Fruit fly (Drosophila melanogaster) whole organism, embryonic: Measurements from ENCODE around the gene dia.

ENCODE experiments used
- B-H1 ChIP-seq: fragments of 200-800 bp; sonication (Bioruptor generic); IDR thresholded peaks from 3 replicates; pipeline ENCODE4 v1.3.6; 2022; ENCODE audit warnings: missing biosample characterization, missing genetic modification characterization
- CG11398 ChIP-seq: fragments of 200-800 bp; sonication (Bioruptor generic); optimal IDR thresholded peaks from 2 replicates; lab custom pipeline; 2016; ENCODE audit warnings: missing biosample characterization, missing genetic modification characterization
- CG12299 ChIP-seq: fragments of 200-800 bp; sonication (Bioruptor generic); optimal IDR thresholded peaks from 2 replicates; lab custom pipeline; 2018; ENCODE audit warnings: missing biosample characterization, mild to moderate bottlenecking, missing genetic modification characterization
- CG13775 ChIP-seq: fragments of 200-800 bp; sonication (Bioruptor generic); optimal IDR thresholded peaks from 3 replicates; lab custom pipeline; 2017; ENCODE audit warnings: missing biosample characterization, mild to moderate bottlenecking, missing genetic modification characterization
- CG13894 ChIP-seq: fragments of 200-800 bp; sonication (Bioruptor generic); optimal IDR thresholded peaks from 3 replicates; lab custom pipeline; 2018; ENCODE audit warnings: missing biosample characterization, mild to moderate bottlenecking, missing genetic modification characterization, moderate library complexity
- CG14441 ChIP-seq: fragments of 200-800 bp; sonication (Bioruptor generic); IDR thresholded peaks from 2 replicates; pipeline ENCODE4 v1.3.6; 2022; ENCODE audit warnings: missing biosample characterization, missing genetic modification characterization
- CG15514 ChIP-seq: fragments of 200-800 bp; sonication (Bioruptor generic); optimal IDR thresholded peaks from 3 replicates; lab custom pipeline; 2017; ENCODE audit warnings: missing biosample characterization, missing genetic modification characterization, mild to moderate bottlenecking, moderate library complexity, missing genetic modification reagents
- CG17612 ChIP-seq: fragments of 200-800 bp; sonication (Bioruptor generic); IDR thresholded peaks from 2 replicates; pipeline ENCODE4 v1.3.6; 2022; ENCODE audit warnings: missing biosample characterization, missing genetic modification characterization
- CG17802 ChIP-seq: fragments of 200-800 bp; sonication (Bioruptor generic); optimal IDR thresholded peaks from 2 replicates; lab custom pipeline; 2018; ENCODE audit warnings: missing biosample characterization, mild to moderate bottlenecking, missing genetic modification characterization, moderate library complexity
- CG2875 ChIP-seq: fragments of 200-800 bp; sonication (Bioruptor generic); optimal IDR thresholded peaks from 2 replicates; lab custom pipeline; 2017; ENCODE audit warnings: missing biosample characterization, mild to moderate bottlenecking, missing genetic modification characterization, missing genetic modification reagents
- CG3407 ChIP-seq: fragments of 200-800 bp; sonication (Bioruptor generic); optimal IDR thresholded peaks from 2 replicates; lab custom pipeline; 2018; ENCODE audit warnings: missing biosample characterization, mild to moderate bottlenecking, missing genetic modification characterization
- CG4282 ChIP-seq: fragments of 200-800 bp; sonication (Bioruptor generic); optimal IDR thresholded peaks from 2 replicates; lab custom pipeline; 2016; ENCODE audit warnings: missing biosample characterization, missing genetic modification characterization
- CG4360 ChIP-seq: fragments of 200-800 bp; sonication (Bioruptor generic); IDR thresholded peaks from 2 replicates; pipeline ENCODE4 v1.3.6; 2022; ENCODE audit warnings: missing biosample characterization, missing genetic modification characterization
- CG4424 ChIP-seq: fragments of 200-800 bp; sonication (Bioruptor generic); optimal IDR thresholded peaks from 3 replicates; lab custom pipeline; 2016; ENCODE audit warnings: missing biosample characterization, missing genetic modification characterization
- CG7556 ChIP-seq: fragments of 200-800 bp; sonication (Bioruptor generic); optimal IDR thresholded peaks from 2 replicates; lab custom pipeline; 2017; ENCODE audit warnings: missing biosample characterization, mild to moderate bottlenecking, missing genetic modification characterization
- CG7963 ChIP-seq: fragments of 200-800 bp; sonication (Bioruptor generic); IDR thresholded peaks from 3 replicates; pipeline ENCODE4 v1.3.6; 2022; ENCODE audit warnings: missing biosample characterization, missing genetic modification characterization; ENCODE audit not compliant: partially characterized antibody
- Camta ChIP-seq: fragments of 200-800 bp; sonication (Bioruptor generic); optimal IDR thresholded peaks from 2 replicates; lab custom pipeline; 2016; ENCODE audit warnings: missing biosample characterization, missing genetic modification characterization
- Chrac-16 ChIP-seq: fragments of 200-800 bp; sonication (Bioruptor generic); optimal IDR thresholded peaks from 3 replicates; lab custom pipeline; 2016; ENCODE audit warnings: missing biosample characterization, missing genetic modification characterization
- Fer3 ChIP-seq: fragments of 200-800 bp; sonication (Bioruptor generic); optimal IDR thresholded peaks from 2 replicates; lab custom pipeline; 2018; ENCODE audit warnings: missing biosample characterization, mild to moderate bottlenecking, missing genetic modification characterization, moderate library complexity
- Gug ChIP-seq: fragments of 200-800 bp; sonication (Bioruptor generic); IDR thresholded peaks from 4 replicates; pipeline ENCODE4 v1.3.6; 2022; ENCODE audit warnings: missing biosample characterization, missing genetic modification characterization
- HHEX ChIP-seq: fragments of 200-800 bp; sonication (Bioruptor generic); optimal IDR thresholded peaks from 3 replicates; lab custom pipeline; 2017; ENCODE audit warnings: missing biosample characterization, mild to moderate bottlenecking, missing genetic modification characterization, missing genetic modification reagents
- HLHmδ ChIP-seq: fragments of 200-800 bp; sonication (Bioruptor generic); optimal IDR thresholded peaks from 2 replicates; lab custom pipeline; 2018; ENCODE audit warnings: missing biosample characterization, mild to moderate bottlenecking, missing genetic modification characterization, moderate library complexity
- Lhr ChIP-seq: fragments of 200-800 bp; sonication (Bioruptor generic); optimal IDR thresholded peaks from 3 replicates; lab custom pipeline; 2017; ENCODE audit warnings: mild to moderate bottlenecking, missing biosample characterization, missing genetic modification reagents, missing genetic modification characterization
- Mad ChIP-seq: fragments of 200-800 bp; sonication (Bioruptor generic); optimal IDR thresholded peaks from 2 replicates; lab custom pipeline; 2016; ENCODE audit warnings: missing biosample characterization, missing genetic modification characterization
- Nf-YC ChIP-seq: fragments of 200-800 bp; optimal IDR thresholded peaks from 3 replicates; lab custom pipeline; 2019; ENCODE audit warnings: missing biosample characterization, mild to moderate bottlenecking, missing genetic modification characterization, moderate library complexity
- Rfx ChIP-seq: fragments of 200-800 bp; sonication (Bioruptor generic); IDR thresholded peaks from 2 replicates; pipeline ENCODE4 v1.3.6; 2022; ENCODE audit warnings: missing biosample characterization, missing genetic modification characterization
- Rx ChIP-seq: fragments of 200-800 bp; sonication (Bioruptor generic); IDR thresholded peaks from 2 replicates; pipeline ENCODE4 v1.3.6; 2022; ENCODE audit warnings: missing biosample characterization, missing genetic modification characterization
- Sox100B ChIP-seq: fragments of 200-800 bp; sonication (Bioruptor generic); optimal IDR thresholded peaks from 3 replicates; lab custom pipeline; 2018; ENCODE audit warnings: missing biosample characterization, mild to moderate bottlenecking, missing genetic modification characterization
- Spps ChIP-seq: fragments of 200-800 bp; sonication (Bioruptor generic); optimal IDR thresholded peaks from 2 replicates; lab custom pipeline; 2018; ENCODE audit warnings: missing biosample characterization, mild to moderate bottlenecking, missing genetic modification characterization
- Ssrp ChIP-seq: fragments of 200-800 bp; sonication (Bioruptor generic); optimal IDR thresholded peaks from 2 replicates; lab custom pipeline; 2018; ENCODE audit warnings: missing biosample characterization, mild to moderate bottlenecking, missing genetic modification characterization, moderate library complexity
- Xrp1 ChIP-seq: fragments of 200-800 bp; sonication (Bioruptor generic); IDR thresholded peaks from 2 replicates; pipeline ENCODE4 v1.3.6; 2022; ENCODE audit warnings: missing biosample characterization, missing genetic modification characterization
- ase ChIP-seq: fragments of 200-800 bp; sonication (Bioruptor generic); IDR thresholded peaks from 3 replicates; pipeline ENCODE4 v1.3.6; 2022; ENCODE audit warnings: missing biosample characterization, missing genetic modification characterization
- cwo ChIP-seq: fragments of 200-800 bp; sonication (Bioruptor generic); optimal IDR thresholded peaks from 3 replicates; lab custom pipeline; 2017; ENCODE audit warnings: missing biosample characterization, missing genetic modification characterization, mild to moderate bottlenecking, moderate library complexity, missing genetic modification reagents
- dmrt99B ChIP-seq: fragments of 200-800 bp; sonication (Bioruptor generic); optimal IDR thresholded peaks from 2 replicates; lab custom pipeline; 2018; ENCODE audit warnings: missing biosample characterization, mild to moderate bottlenecking, missing genetic modification characterization, moderate library complexity
- gem ChIP-seq: fragments of 200-800 bp; sonication (Bioruptor generic); optimal IDR thresholded peaks from 2 replicates; lab custom pipeline; 2019; ENCODE audit warnings: missing biosample characterization, mild to moderate bottlenecking, missing genetic modification characterization, moderate library complexity
- grau ChIP-seq: fragments of 200-800 bp; optimal IDR thresholded peaks from 3 replicates; lab custom pipeline; 2019; ENCODE audit warnings: missing biosample characterization, mild to moderate bottlenecking, missing genetic modification characterization, moderate library complexity
- gsb ChIP-seq: fragments of 200-800 bp; sonication (Bioruptor generic); IDR thresholded peaks from 2 replicates; pipeline ENCODE4 v1.3.6; 2022; ENCODE audit warnings: missing biosample characterization, missing genetic modification characterization
- gt ChIP-seq: fragments of 200-800 bp; sonication (Bioruptor generic); IDR thresholded peaks from 2 replicates; pipeline ENCODE4 v1.3.6; 2022; ENCODE audit warnings: missing biosample characterization, missing genetic modification characterization
- hkb ChIP-seq, 2 experiments: fragments of 200-800 bp in 1 of 2; fragments of >200 bp in 1 of 2; sonication (Bioruptor generic) in 1 of 2; IDR thresholded peaks in 1 of 2; optimal IDR thresholded peaks in 1 of 2; 2 replicates each; pipeline versions ENCODE4 v1.3.6 to Lab custom; 2017 to 2022; ENCODE audit warnings: missing biosample characterization in 1 of 2, missing genetic modification characterization in 1 of 2
- knrl ChIP-seq: fragments of 200-800 bp; sonication (Bioruptor generic); IDR thresholded peaks from 3 replicates; pipeline ENCODE4 v1.3.6; 2022; ENCODE audit warnings: missing biosample characterization, missing genetic modification characterization; ENCODE audit not compliant: partially characterized antibody
- lbe ChIP-seq: fragments of 200-800 bp; sonication (Bioruptor generic); optimal IDR thresholded peaks from 2 replicates; lab custom pipeline; 2016; ENCODE audit warnings: missing biosample characterization, mild to moderate bottlenecking, missing genetic modification characterization
- lilli ChIP-seq: fragments of 200-800 bp; sonication (Bioruptor generic); optimal IDR thresholded peaks from 3 replicates; lab custom pipeline; 2016; ENCODE audit warnings: missing biosample characterization, missing genetic modification characterization
- odd ChIP-seq: fragments of 200-800 bp; sonication (Bioruptor generic); optimal IDR thresholded peaks from 2 replicates; lab custom pipeline; 2017; ENCODE audit warnings: missing biosample characterization, mild to moderate bottlenecking, missing genetic modification characterization
- shn ChIP-seq: fragments of 200-800 bp; sonication (Bioruptor generic); optimal IDR thresholded peaks from 3 replicates; lab custom pipeline; 2016; ENCODE audit warnings: missing biosample characterization, missing genetic modification characterization
- sima ChIP-seq: fragments of 200-800 bp; sonication (Bioruptor generic); optimal IDR thresholded peaks from 2 replicates; lab custom pipeline; 2016; ENCODE audit warnings: missing biosample characterization, missing genetic modification characterization
- sqz ChIP-seq: fragments of 200-800 bp; sonication (Bioruptor generic); optimal IDR thresholded peaks from 3 replicates; lab custom pipeline; 2018; ENCODE audit warnings: missing biosample characterization, mild to moderate bottlenecking, missing genetic modification characterization
- wek ChIP-seq: fragments of 200-800 bp; sonication (Bioruptor generic); optimal IDR thresholded peaks from 3 replicates; lab custom pipeline; 2018; ENCODE audit warnings: missing biosample characterization, mild to moderate bottlenecking, missing genetic modification characterization, moderate library complexity
- zen2 ChIP-seq: fragments of 200-800 bp; sonication (Bioruptor generic); IDR thresholded peaks from 3 replicates; pipeline ENCODE4 v1.3.6; 2022; ENCODE audit warnings: missing biosample characterization, missing genetic modification characterization; ENCODE audit not compliant: partially characterized antibody
- zfh2 ChIP-seq: fragments of 200-800 bp; sonication (Bioruptor generic); optimal IDR thresholded peaks from 2 replicates; lab custom pipeline; 2016; ENCODE audit warnings: missing biosample characterization, missing genetic modification characterization

dia gene

DNA sequence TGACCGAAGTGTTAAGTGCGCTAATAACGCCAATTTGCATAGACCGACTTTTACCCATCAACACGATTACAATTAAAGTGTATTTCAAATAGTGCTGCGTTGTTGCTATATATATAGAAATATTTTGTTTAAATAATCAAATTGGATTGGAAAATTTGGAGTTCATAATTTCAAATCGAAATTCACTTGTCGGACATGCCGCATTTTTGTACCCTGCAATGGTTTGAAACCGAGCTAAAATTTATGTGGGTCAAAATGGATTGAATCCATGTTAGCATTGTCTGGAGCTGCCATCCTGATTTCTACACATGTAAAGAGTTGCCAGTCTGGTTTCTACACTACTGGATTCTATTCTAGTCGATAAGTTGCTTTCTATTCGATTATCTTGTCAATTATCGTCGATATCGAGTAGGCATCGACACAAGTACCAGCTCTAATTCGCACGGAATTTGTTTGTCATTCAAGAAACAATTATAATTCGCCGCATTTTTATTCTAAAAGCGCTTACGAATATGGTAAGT, 29.4 kb downstream of the dia start, which contains the start of gene Pomp (continued):
- TF ChIP-seq CG17802 = peak; percentile 72
- peak; percentile 84 for TF ChIP-seq cwo (GFP tag; lab: Kevin White, UChicago)
- TF ChIP-seq CG4424 (GFP tag; lab: Kevin White, UChicago) = peak; percentile 84
- no peak for TF ChIP-seq HLHmδ (GFP tag; lab: Kevin White, UChicago)
- peak; percentile 71 for TF ChIP-seq lbe (GFP tag; lab: Kevin White, UChicago)
- peak; percentile 73 for TF ChIP-seq Sox100B (GFP tag; lab: Kevin White, UChicago)
- peak; percentile 63 for TF ChIP-seq zfh2 (GFP tag; lab: Kevin White, UChicago)
- peak; percentile 64; the same call in 2 of the 3 replicates for TF ChIP-seq knrl (GFP tag; lab: Robert Waterston, UW)
- TF ChIP-seq CG4360 (GFP tag; lab: Robert Waterston, UW) = peak; percentile 67
- peak; percentile 81 for TF ChIP-seq CG13894 (tag; lab: Kevin White, UChicago)
- no peak for TF ChIP-seq CG11398
- peak; percentile 81 for TF ChIP-seq B-H1 (GFP tag; lab: Robert Waterston, UW)
- TF ChIP-seq CG17612 (GFP tag; lab: Robert Waterston, UW) = peak; percentile 77
- TF ChIP-seq CG7556 = peak; percentile 80
- peak; percentile 45 for TF ChIP-seq Camta (GFP tag; lab: Kevin White, UChicago)
- TF ChIP-seq Lhr (GFP tag; lab: Kevin White, UChicago) = peak; percentile 96
- TF ChIP-seq Chrac-16 (GFP tag; lab: Kevin White, UChicago) = peak; percentile 79
- peak; percentile 87 for TF ChIP-seq lilli (GFP tag; lab: Kevin White, UChicago)
- peak; percentile 89 for TF ChIP-seq dmrt99B (tag; lab: Kevin White, UChicago)
- TF ChIP-seq grau (tag; lab: Kevin White, UChicago) = peak; percentile 81
- no peak for TF ChIP-seq CG4282 (GFP tag; lab: Kevin White, UChicago)
- TF ChIP-seq CG3407 (GFP tag; lab: Kevin White, UChicago) = peak; percentile 66
- peak; percentile 80 for TF ChIP-seq CG2875 (GFP tag; lab: Kevin White, UChicago)
- peak; percentile 88 for TF ChIP-seq CG15514 (GFP tag; lab: Kevin White, UChicago)
- TF ChIP-seq hkb (optimal IDR thresholded peaks at IDR 0.05; lab: Kevin White, UChicago) = no peak
- peak; percentile 88 for TF ChIP-seq hkb (GFP tag; IDR thresholded peaks at IDR 0.05; lab: Robert Waterston, UW)
- peak; percentile 20 for TF ChIP-seq shn (GFP tag; lab: Kevin White, UChicago)
- TF ChIP-seq gsb (GFP tag; lab: Robert Waterston, UW) = peak; percentile 69
- TF ChIP-seq gem (tag; lab: Kevin White, UChicago) = peak; percentile 93
- TF ChIP-seq Rfx (GFP tag; lab: Robert Waterston, UW) = peak; percentile 88
- TF ChIP-seq ase (GFP tag; lab: Robert Waterston, UW) = peak; percentile 86
- TF ChIP-seq zen2 (GFP tag; lab: Robert Waterston, UW) = peak; percentile 26; the same call in 1 of the 3 replicates
- TF ChIP-seq Rx = peak; percentile 78
- peak; percentile 52 for TF ChIP-seq Mad
- TF ChIP-seq sima (GFP tag; lab: Kevin White, UChicago) = no peak
- peak; percentile 64 for TF ChIP-seq gt
- no peak for TF ChIP-seq CG12299
- TF ChIP-seq HHEX (GFP tag; lab: Kevin White, UChicago) = peak; percentile 87
- peak; percentile 56 for TF ChIP-seq wek (GFP tag; lab: Kevin White, UChicago)
- TF ChIP-seq CG7963 = peak; percentile 27; the same call in 1 of the 3 replicates
- peak; percentile 3 for TF ChIP-seq odd (GFP tag; lab: Kevin White, UChicago)
- TF ChIP-seq Ssrp (tag; lab: Kevin White, UChicago) = peak; percentile 66
- peak; percentile 88 for TF ChIP-seq Gug
- peak; percentile 37 for TF ChIP-seq sqz
- TF ChIP-seq Nf-YC (tag; lab: Kevin White, UChicago) = peak; percentile 53
- peak; percentile 91 for TF ChIP-seq CG14441 (GFP tag; lab: Robert Waterston, UW)
- TF ChIP-seq Fer3 = peak; percentile 89
- TF ChIP-seq Spps (tag; lab: Kevin White, UChicago) = peak; percentile 73
- TF ChIP-seq CG13775 (GFP tag; lab: Kevin White, UChicago) = peak; percentile 70
- peak; percentile 95 for TF ChIP-seq Xrp1 (GFP tag; lab: Robert Waterston, UW)
